Worm (Caenorhabditis elegans): Measurements from ENCODE around the gene T13C2.7.
A peak's percentile ranks its signal among the peaks of the same experiment; 100 is the strongest.

The T13C2.7 gene

DNA sequence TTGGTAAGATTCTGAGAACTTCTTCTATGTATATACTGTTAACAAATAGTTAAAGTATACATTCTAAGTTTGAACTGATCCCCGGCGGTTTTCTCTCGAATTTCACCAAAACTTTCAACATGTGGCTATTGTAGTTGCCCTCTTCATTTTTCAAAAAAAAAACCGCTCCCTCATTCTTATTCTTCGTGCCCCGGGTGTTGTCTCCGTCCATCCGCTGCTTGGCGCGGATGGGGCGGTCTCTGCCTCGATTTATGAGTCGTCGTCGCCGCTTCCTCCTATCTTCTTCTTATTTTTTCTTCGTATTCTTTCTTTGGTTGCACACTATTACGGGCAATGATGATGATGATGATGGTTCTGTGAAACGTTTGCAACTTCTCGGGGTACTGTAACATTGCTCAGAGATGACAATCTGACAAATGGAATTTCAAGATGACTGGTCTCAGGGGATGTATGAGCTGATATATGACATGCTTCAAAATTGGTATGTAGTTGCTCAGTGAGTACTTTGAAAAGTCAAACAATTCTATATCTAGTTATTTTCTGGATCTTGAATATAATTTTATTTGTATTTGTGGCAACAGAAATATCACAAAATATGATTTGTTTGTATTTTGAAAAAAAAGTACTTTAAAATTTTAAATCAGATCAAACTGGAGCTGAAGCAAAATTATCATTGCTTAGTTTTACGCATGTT, 41.2 kb downstream of the T13C2.7 start:
- TF ChIP-seq ceh-34 (tag; optimal IDR thresholded peaks at IDR 0.05): no peak
- TF ChIP-seq odd-2 (tag; optimal IDR thresholded peaks at IDR 0.05): no peak
- no peak for TF ChIP-seq pqm-1 (tag; optimal IDR thresholded peaks at IDR 0.05)
- no peak for TF ChIP-seq eyg-1 (tag; optimal IDR thresholded peaks at IDR 0.05)
- no peak for TF ChIP-seq unc-86 (tag; optimal IDR thresholded peaks at IDR 0.05)
- no peak for TF ChIP-seq ttx-3 (tag; optimal IDR thresholded peaks at IDR 0.05)

DNA sequence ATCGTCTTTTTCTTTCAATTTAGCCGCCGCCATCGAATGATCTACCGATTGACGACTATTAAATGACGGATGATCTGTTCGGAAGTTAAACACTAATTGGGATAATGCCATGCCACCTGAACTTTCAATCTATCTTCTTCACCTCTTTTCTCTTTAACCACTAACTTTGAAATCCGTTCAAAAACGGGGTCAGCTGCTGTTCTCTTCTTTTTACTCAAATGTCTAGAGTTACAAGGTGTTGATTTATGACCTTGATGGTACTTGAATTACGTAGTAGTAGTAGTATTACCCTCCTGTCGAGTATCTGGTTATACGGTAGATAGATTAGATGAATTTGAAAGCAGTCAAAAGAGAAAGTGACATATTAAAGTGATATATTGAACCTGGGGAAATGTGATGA, 41.9 kb downstream of the T13C2.7 start:
- TF ChIP-seq madf-2 (tag; optimal IDR thresholded peaks at IDR 0.05): no peak
- TF ChIP-seq ceh-19 (GFP tag; optimal IDR thresholded peaks at IDR 0.05): no peak
- peak; percentile 29 for TF ChIP-seq unc-55 (GFP tag; optimal IDR thresholded peaks at IDR 0.05)

DNA sequence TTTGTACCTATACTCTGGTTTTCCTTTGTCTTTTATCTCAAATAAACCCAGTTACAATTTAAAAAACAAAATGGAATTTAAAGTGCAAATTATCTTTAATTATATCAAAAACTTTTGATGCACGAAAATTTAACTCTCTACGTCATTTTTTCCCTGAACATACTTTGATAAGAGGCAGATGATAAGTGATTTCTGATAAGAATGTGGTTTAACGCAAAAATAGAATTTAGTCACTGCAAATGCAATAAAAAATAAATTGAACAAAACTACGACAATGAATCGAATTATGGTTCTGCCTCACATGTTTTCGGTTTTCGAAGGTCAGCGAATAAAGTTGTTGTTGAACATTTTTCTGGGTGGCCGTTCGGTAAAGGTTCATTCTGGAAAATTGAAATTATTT, 42.6 kb downstream of the T13C2.7 start:
- no peak for TF ChIP-seq tbx-7 (tag; optimal IDR thresholded peaks at IDR 0.05)
- TF ChIP-seq ceh-19 (GFP tag; optimal IDR thresholded peaks at IDR 0.05): no peak
- peak; percentile 86 for TF ChIP-seq elt-2 (tag; optimal IDR thresholded peaks at IDR 0.05)
- TF ChIP-seq C38D4.7 (GFP tag; optimal IDR thresholded peaks at IDR 0.05): no peak
- peak; percentile 54 for TF ChIP-seq unc-42 (tag; optimal IDR thresholded peaks at IDR 0.05)
- no peak for TF ChIP-seq ahr-1 (tag; optimal IDR thresholded peaks at IDR 0.05)

DNA sequence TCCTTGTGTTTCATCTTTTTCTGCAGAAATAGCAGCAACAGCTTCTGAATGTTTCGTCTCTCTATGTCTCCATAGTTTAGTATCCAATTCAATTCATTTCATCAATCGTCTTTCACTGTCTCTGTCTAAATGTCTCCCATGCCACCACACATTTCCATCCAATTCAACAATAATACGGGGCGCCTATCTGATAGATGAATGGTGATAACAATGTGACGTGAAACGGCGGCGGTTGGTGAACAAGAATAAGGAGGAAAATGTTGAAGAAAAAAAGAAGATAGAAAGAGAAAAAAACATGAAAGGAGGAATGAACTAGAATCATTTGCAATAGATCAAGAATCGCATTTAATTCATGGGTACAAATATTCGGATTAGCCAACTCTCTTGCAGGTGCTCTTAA, 43.1 kb downstream of the T13C2.7 start:
- TF ChIP-seq nfya-1 (tag; optimal IDR thresholded peaks at IDR 0.05) (peak; percentile 57), lim-6 (tag; optimal IDR thresholded peaks at IDR 0.05) (no peak), madf-2 (tag; optimal IDR thresholded peaks at IDR 0.05) (no peak), ceh-18 (tag; optimal IDR thresholded peaks at IDR 0.05) (peak; percentile 68), ceh-6 (GFP tag; optimal IDR thresholded peaks at IDR 0.05) (no peak), K09A11.1 (tag; optimal IDR thresholded peaks at IDR 0.05; ENCODE audit: insufficient read depth) (no peak), ttx-3 (tag; optimal IDR thresholded peaks at IDR 0.05) (no peak), unc-42 (tag; optimal IDR thresholded peaks at IDR 0.05) (no peak), unc-55 (GFP tag; optimal IDR thresholded peaks at IDR 0.05) (peak; percentile 93), ama-1 (optimal IDR thresholded peaks at IDR 0.05) (no peak), unc-3 (GFP tag; conservative IDR thresholded peaks at IDR 0.05) (no peak), unc-3 (tag; optimal IDR thresholded peaks at IDR 0.05) (no peak), ceh-24 (tag; optimal IDR thresholded peaks at IDR 0.05) (no peak), hlh-8 (tag; optimal IDR thresholded peaks at IDR 0.05) (no peak), ahr-1 (tag; optimal IDR thresholded peaks at IDR 0.05) (no peak), pros-1 (tag; optimal IDR thresholded peaks at IDR 0.05) (no peak), ceh-22 (tag; optimal IDR thresholded peaks at IDR 0.05) (no peak), fkh-10 (GFP tag; optimal IDR thresholded peaks at IDR 0.05) (no peak), rnt-1 (tag; optimal IDR thresholded peaks at IDR 0.05) (peak; percentile 81), tbx-2 (tag; optimal IDR thresholded peaks at IDR 0.05) (no peak), ref-2 (tag; optimal IDR thresholded peaks at IDR 0.05) (no peak), odd-2 (tag; optimal IDR thresholded peaks at IDR 0.05) (no peak), ceh-14 (tag; optimal IDR thresholded peaks at IDR 0.05) (no peak), hlh-15 (tag; optimal IDR thresholded peaks at IDR 0.05) (no peak), hlh-13 (GFP tag; optimal IDR thresholded peaks at IDR 0.05) (no peak), nhr-232 (tag; optimal IDR thresholded peaks at IDR 0.05) (no peak), C38D4.7 (GFP tag; optimal IDR thresholded peaks at IDR 0.05) (no peak), ceh-48 (tag; optimal IDR thresholded peaks at IDR 0.05) (no peak), elt-2 (tag; optimal IDR thresholded peaks at IDR 0.05) (peak; percentile 39), elt-4 (tag; optimal IDR thresholded peaks at IDR 0.05) (no peak)

All from whole organism, late embryonic.